Worm (Caenorhabditis elegans) whole organism, L1 larva: Measurements from ENCODE around the gene W03B1.9.

Experiments
- aly-2 ChIP-seq: fragments of 150-350 bp; optimal IDR thresholded peaks from 2 replicates; lab custom pipeline; 2014; ENCODE audit warnings: missing biosample characterization, missing genetic modification characterization
- elt-2 ChIP-seq: sonication (generic microtip); optimal IDR thresholded peaks from 2 replicates; lab custom pipeline; 2016; ENCODE audit warnings: missing genetic modification characterization, mild to moderate bottlenecking, inconsistent platforms, missing compliant biosample characterization, missing genetic modification reagents
- fkh-10 ChIP-seq: sonication (generic microtip); optimal IDR thresholded peaks from 2 replicates; lab custom pipeline; 2017; ENCODE audit warnings: missing biosample characterization, missing genetic modification reagents, missing genetic modification characterization
- mdl-1 ChIP-seq, 2 experiments: fragments of 150-350 bp; optimal IDR thresholded peaks; 2 replicates each; lab custom pipeline; 2014 to 2017; ENCODE audit warnings: missing biosample characterization in 2 of 2, missing genetic modification characterization in 2 of 2, inconsistent platforms in 1 of 2
- nhr-20 ChIP-seq: sonication (generic microtip); optimal IDR thresholded peaks from 2 replicates; lab custom pipeline; 2016; ENCODE audit warnings: mild to moderate bottlenecking, missing genetic modification characterization, missing compliant biosample characterization
- nhr-28 ChIP-seq: fragments of 150-350 bp; optimal IDR thresholded peaks from 2 replicates; lab custom pipeline; 2014; ENCODE audit warnings: missing biosample characterization, missing genetic modification characterization
- skn-1 ChIP-seq: fragments of 150-350 bp; optimal IDR thresholded peaks from 2 replicates; lab custom pipeline; 2014; ENCODE audit warnings: missing biosample characterization, missing genetic modification characterization
- snpc-4 ChIP-seq: fragments of 150-350 bp; optimal IDR thresholded peaks from 2 replicates; lab custom pipeline; 2014; ENCODE audit warnings: missing biosample characterization, missing genetic modification characterization
- tlp-1 ChIP-seq: fragments of 150-350 bp; optimal IDR thresholded peaks from 2 replicates; lab custom pipeline; 2014; ENCODE audit warnings: missing biosample characterization, missing genetic modification characterization
- unc-62 ChIP-seq: fragments of 150-350 bp; optimal IDR thresholded peaks from 2 replicates; lab custom pipeline; 2014; ENCODE audit warnings: missing biosample characterization, missing genetic modification reagents, missing genetic modification characterization
- ztf-11 ChIP-seq, 2 experiments: sonication (generic microtip); optimal IDR thresholded peaks; 2 replicates each; lab custom pipeline; 2016 to 2017; ENCODE audit warnings: missing genetic modification characterization in 2 of 2, missing biosample characterization in 1 of 2, missing compliant biosample characterization in 1 of 2

DNA sequence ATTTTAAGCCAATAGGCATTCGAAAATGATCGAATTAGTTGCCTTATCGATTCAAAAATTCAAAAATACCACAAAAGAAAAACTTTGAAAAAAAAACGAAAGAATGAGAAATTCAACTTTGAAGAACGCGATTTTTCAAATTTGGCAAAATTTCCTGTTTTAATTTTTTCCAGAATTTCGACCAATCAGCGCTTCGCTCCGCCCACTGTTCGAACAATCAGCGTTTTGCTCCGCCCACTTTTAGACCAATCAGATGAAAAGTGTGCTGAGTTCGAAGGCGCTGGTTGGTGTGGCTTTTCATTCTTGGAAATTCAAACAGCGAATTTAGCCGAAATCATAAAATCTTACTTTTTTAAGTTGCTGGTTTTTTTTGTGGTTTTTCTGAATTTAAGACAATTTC, 40.8 kb upstream of the W03B1.9 start:
- TF ChIP-seq snpc-4 (tag; lab: Kevin White, UChicago) (no peak), nhr-20 (no peak), tlp-1 (tag; lab: Kevin White, UChicago) (no peak), mdl-1 (tag; optimal IDR thresholded peaks at IDR 0.05; lab: Kevin White, UChicago) (no peak), nhr-28 (no peak), skn-1 (tag; lab: Kevin White, UChicago) (no peak), unc-62 (no peak), aly-2 (tag; lab: Kevin White, UChicago) (no peak), ztf-11 (tag; optimal IDR thresholded peaks at IDR 0.05; lab: Kevin White, UChicago) (no peak), fkh-10 (GFP tag; lab: Kevin White, UChicago) (no peak), elt-2 (tag; lab: Kevin White, UChicago) (no peak)
